Worm (Caenorhabditis elegans): ENCODE measurements around the gene C27B7.5.

Gene C27B7.5

DNA sequence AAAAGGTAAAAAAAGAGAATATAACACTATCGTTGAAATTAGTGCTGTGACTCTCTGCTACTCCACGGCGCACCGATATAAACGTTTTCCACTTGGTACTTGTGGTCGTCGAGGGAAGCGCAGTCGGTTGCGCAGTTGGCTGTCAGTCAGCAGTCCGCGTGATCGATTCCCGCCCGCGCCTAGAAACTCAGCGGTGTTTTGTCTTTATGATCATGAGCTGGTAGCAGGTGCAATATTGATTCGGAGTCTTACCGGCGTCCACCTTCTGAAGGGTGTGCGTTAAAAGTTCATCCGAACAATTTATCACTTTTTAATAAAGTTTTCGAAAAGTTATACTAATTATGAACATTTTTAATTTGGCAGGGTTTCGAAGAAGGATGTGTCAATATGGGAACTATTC, 25.6 kb downstream of the C27B7.5 start (continued):
- TF ChIP-seq Y22D7AL.16 (tag; optimal IDR thresholded peaks at IDR 0.05) = peak; percentile 89
- peak; percentile 99 for TF ChIP-seq hlh-6 (tag; optimal IDR thresholded peaks at IDR 0.05)
- TF ChIP-seq pag-3 (tag; optimal IDR thresholded peaks at IDR 0.05; ENCODE audit: borderline replicate concordance) = peak; percentile 91
- TF ChIP-seq ceh-31 (tag; optimal IDR thresholded peaks at IDR 0.05) = peak; percentile 89
- peak; percentile 29 for TF ChIP-seq pros-1 (tag; optimal IDR thresholded peaks at IDR 0.05)
- TF ChIP-seq hlh-15 (tag; optimal IDR thresholded peaks at IDR 0.05) = peak; percentile 88
- TF ChIP-seq ceh-22 (tag; optimal IDR thresholded peaks at IDR 0.05) = no peak
- TF ChIP-seq tbx-7 (tag; optimal IDR thresholded peaks at IDR 0.05) = peak; percentile 69
- peak; percentile 94 for TF ChIP-seq ttx-3 (tag; optimal IDR thresholded peaks at IDR 0.05)
- peak; percentile 94 for TF ChIP-seq ceh-34 (tag; optimal IDR thresholded peaks at IDR 0.05)
- TF ChIP-seq ahr-1 (tag; optimal IDR thresholded peaks at IDR 0.05) = peak; percentile 95
- peak; percentile 81 for TF ChIP-seq K09A11.1 (tag; optimal IDR thresholded peaks at IDR 0.05; ENCODE audit: insufficient read depth)
- TF ChIP-seq eyg-1 (tag; optimal IDR thresholded peaks at IDR 0.05) = peak; percentile 90
- TF ChIP-seq hlh-13 (GFP tag; optimal IDR thresholded peaks at IDR 0.05) = peak; percentile 96
- TF ChIP-seq dve-1 (tag; optimal IDR thresholded peaks at IDR 0.05) = peak; percentile 74
- TF ChIP-seq hlh-8 (tag; optimal IDR thresholded peaks at IDR 0.05) = peak; percentile 73

DNA sequence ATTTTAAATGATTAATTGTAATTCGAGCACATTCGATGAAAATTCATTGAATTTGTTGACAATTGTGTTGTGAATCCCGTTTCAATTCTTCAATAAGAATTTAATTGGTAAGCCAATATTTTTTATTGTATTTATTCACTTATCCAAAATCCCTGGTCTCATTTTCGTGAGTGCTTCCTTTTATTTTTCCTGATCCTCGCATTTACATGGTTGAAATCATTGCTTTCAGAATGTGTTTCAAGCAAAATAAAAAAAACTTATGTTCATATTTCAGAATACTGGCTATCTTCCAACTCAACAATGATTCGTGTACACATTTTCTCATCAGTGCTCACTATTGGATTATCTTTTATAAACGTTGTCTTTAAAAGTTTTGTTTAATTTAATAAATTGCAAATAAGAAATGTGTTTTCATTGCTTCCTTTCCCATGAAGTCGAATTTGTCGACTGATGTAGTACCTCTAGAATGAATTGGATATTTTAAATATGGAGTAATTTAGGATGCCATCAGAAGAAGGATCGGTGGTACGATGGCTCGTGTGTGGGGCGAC, 28.6 kb downstream of the C27B7.5 start, which contains the start of the genes D1046.18 and slc-25A26:
Gene D1046.18, plus strand, starts transcription at position 301 of the 551 bp plus-strand sequence.
Gene slc-25A26, plus strand, starts transcription at position 501 of the 551 bp plus-strand sequence.
- no peak for TF ChIP-seq elt-2 (tag; optimal IDR thresholded peaks at IDR 0.05)

DNA sequence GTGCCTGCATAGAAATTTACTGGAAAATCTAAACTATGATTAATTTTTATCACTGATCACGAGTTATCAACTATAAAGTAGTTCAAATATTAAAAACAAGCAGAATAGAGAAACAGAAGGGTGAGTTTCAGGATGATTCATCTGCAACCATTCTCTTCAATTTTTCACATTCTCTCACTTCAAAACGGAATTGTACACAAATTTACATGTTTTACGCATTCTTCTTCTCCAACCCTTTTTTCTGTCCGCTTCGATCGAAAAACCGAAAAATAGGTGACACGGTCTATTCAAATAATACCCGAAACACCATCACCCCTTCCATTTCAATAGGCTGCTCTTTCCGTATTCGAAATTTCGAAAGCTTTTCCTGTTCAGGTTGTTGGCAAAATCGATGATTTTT, 32.1 kb downstream of the C27B7.5 start, which contains the start of gene D1046.4:
Gene D1046.4, plus strand, starts transcription at position 301 of the 400 bp plus-strand sequence.
- TF ChIP-seq syd-9 (tag; optimal IDR thresholded peaks at IDR 0.05) (no peak), ceh-6 (GFP tag; optimal IDR thresholded peaks at IDR 0.05) (no peak), zip-5 (tag; optimal IDR thresholded peaks at IDR 0.05) (no peak), unc-3 (GFP tag; conservative IDR thresholded peaks at IDR 0.05) (no peak), unc-3 (tag; optimal IDR thresholded peaks at IDR 0.05) (no peak), ztf-16 (tag; optimal IDR thresholded peaks at IDR 0.05) (no peak), unc-86 (tag; optimal IDR thresholded peaks at IDR 0.05) (no peak)

DNA sequence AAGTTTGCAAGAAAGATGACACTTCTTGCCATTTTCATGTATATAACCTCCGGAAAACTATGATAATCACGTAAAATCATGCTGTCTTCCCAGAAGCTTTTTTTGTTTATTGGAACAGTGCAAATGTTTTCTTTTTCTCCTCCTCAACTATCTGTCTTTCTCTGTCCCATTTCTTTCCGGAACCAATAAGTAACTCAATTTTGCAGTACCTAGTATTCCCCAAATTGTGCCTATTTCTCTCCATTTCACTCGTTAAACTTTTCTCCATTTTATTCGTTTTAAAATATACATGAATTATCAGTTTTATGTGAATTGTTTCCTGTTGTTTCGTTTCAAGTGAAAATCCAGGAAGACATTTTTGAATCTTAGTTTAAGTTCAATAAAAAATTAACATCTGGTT, 42.0 kb downstream of the C27B7.5 start:
- TF ChIP-seq C38D4.7 (GFP tag; optimal IDR thresholded peaks at IDR 0.05) (no peak), ceh-2 (tag; optimal IDR thresholded peaks at IDR 0.05) (no peak), unc-42 (tag; optimal IDR thresholded peaks at IDR 0.05) (peak; percentile 48), pha-4 (tag; optimal IDR thresholded peaks at IDR 0.05) (no peak), ceh-45 (GFP tag; IDR thresholded peaks at IDR 0.05) (no peak)

DNA sequence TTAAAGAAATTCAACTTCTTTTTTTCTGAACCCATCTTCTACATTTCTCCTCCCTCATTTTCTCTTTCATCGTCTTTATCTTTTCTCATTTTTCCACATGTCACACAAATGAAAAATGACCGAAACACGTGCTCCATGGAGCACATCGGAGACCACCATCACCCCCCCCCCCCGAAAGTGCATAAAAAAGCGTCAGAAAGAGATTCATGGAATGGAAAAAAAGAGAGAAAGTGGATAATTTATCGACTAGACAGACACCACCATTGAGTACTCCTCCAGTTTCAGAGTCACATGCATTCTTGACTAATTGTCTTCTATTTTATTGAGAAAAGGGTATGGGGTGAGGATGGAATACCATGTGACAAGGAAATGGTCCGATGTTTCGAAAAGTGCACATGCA, 45.7 kb downstream of the C27B7.5 start:
- TF ChIP-seq odd-2 (tag; optimal IDR thresholded peaks at IDR 0.05) = no peak
- TF ChIP-seq elt-2 (tag; optimal IDR thresholded peaks at IDR 0.05) = no peak
- no peak for TF ChIP-seq ceh-9 (tag; optimal IDR thresholded peaks at IDR 0.05)
- TF ChIP-seq hlh-8 (tag; optimal IDR thresholded peaks at IDR 0.05) = no peak
- peak; percentile 88 for TF ChIP-seq unc-55 (GFP tag; optimal IDR thresholded peaks at IDR 0.05)
- TF ChIP-seq unc-86 (tag; optimal IDR thresholded peaks at IDR 0.05) = no peak
- TF ChIP-seq C38D4.7 (GFP tag; optimal IDR thresholded peaks at IDR 0.05) = no peak
- TF ChIP-seq ama-1 (optimal IDR thresholded peaks at IDR 0.05) = no peak
- TF ChIP-seq rnt-1 (tag; optimal IDR thresholded peaks at IDR 0.05) = peak; percentile 2
- TF ChIP-seq pag-3 (tag; optimal IDR thresholded peaks at IDR 0.05; ENCODE audit: borderline replicate concordance) = no peak
- no peak for TF ChIP-seq ahr-1 (tag; optimal IDR thresholded peaks at IDR 0.05)
- TF ChIP-seq sdc-2 (tag; optimal IDR thresholded peaks at IDR 0.05) = no peak
- no peak for TF ChIP-seq nfya-1 (tag; optimal IDR thresholded peaks at IDR 0.05)
- peak; percentile 56 for TF ChIP-seq ceh-18 (tag; optimal IDR thresholded peaks at IDR 0.05)
- TF ChIP-seq T23F11.4 (GFP tag; optimal IDR thresholded peaks at IDR 0.05) = no peak
- no peak for TF ChIP-seq nhr-232 (tag; optimal IDR thresholded peaks at IDR 0.05)
- TF ChIP-seq fkh-10 (GFP tag; optimal IDR thresholded peaks at IDR 0.05) = no peak
- TF ChIP-seq dve-1 (tag; optimal IDR thresholded peaks at IDR 0.05) = no peak
- peak; percentile 74 for TF ChIP-seq hlh-30 (tag; optimal IDR thresholded peaks at IDR 0.05; ENCODE audit: insufficient read depth)
- TF ChIP-seq ceh-34 (tag; optimal IDR thresholded peaks at IDR 0.05) = no peak
- no peak for TF ChIP-seq gmeb-2 (tag; optimal IDR thresholded peaks at IDR 0.05)
- no peak for TF ChIP-seq zip-5 (tag; optimal IDR thresholded peaks at IDR 0.05)
- TF ChIP-seq ceh-31 (tag; optimal IDR thresholded peaks at IDR 0.05) = no peak
- no peak for TF ChIP-seq ceh-22 (tag; optimal IDR thresholded peaks at IDR 0.05)
